Worm (Caenorhabditis elegans) whole organism, mixed stage, embryonic: ENCODE data around the gene srz-15.

ENCODE experiments used
- mls-2 ChIP-seq: sonication (generic microtip); optimal IDR thresholded peaks from 2 replicates; lab custom pipeline; 2016; ENCODE audit warnings: mild to moderate bottlenecking, missing genetic modification characterization, moderate library complexity, missing compliant biosample characterization
- nhr-2 ChIP-seq: fragments of 150-350 bp; optimal IDR thresholded peaks from 2 replicates; lab custom pipeline; 2014; ENCODE audit warnings: missing biosample characterization, missing genetic modification characterization
- nhr-28 ChIP-seq: fragments of 150-350 bp; optimal IDR thresholded peaks from 2 replicates; lab custom pipeline; 2014; ENCODE audit warnings: missing biosample characterization, missing genetic modification characterization
- snpc-4 ChIP-seq: fragments of 150-350 bp; optimal IDR thresholded peaks from 2 replicates; lab custom pipeline; 2014; ENCODE audit warnings: missing biosample characterization, missing genetic modification characterization

DNA sequence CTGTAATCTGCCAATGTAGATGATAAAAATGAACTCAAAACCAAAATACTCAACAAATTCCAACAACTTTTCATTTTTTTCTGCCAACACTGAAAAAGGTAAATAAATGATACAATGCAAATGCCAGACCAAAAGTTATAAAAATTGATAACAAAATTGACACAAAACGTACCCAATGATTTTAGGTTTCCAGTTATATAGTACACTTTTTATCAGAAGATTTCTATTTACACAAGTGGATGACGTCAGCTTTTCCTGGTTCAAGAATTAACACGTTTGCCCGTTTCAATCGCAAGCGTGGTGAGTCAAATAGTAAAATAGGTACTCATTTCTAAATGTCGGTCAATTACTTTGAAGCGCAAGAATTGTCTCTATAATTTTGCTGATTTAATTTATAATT, 36.0 kb upstream of the srz-15 start, which contains the start of gene ZK896.5:
- TF ChIP-seq mls-2 (tag; lab: Kevin White, UChicago): no peak
- TF ChIP-seq nhr-2 (tag; lab: Kevin White, UChicago): no peak
- TF ChIP-seq snpc-4 (tag; lab: Kevin White, UChicago): no peak
- TF ChIP-seq nhr-28 (tag; lab: Kevin White, UChicago): no peak
